Worm (Caenorhabditis elegans) whole organism, L2 larva: ENCODE measurements around the gene Y39B6A.27.

ENCODE experiments used
- F13H6.1 ChIP-seq: sonication (generic microtip); optimal IDR thresholded peaks from 2 replicates; lab custom pipeline; 2016; ENCODE audit warnings: missing genetic modification characterization, missing compliant biosample characterization
- Y55F3AM.14 ChIP-seq: fragments of 200-800 bp; sonication (Bioruptor generic); optimal IDR thresholded peaks from 2 replicates; lab custom pipeline; 2018; ENCODE audit warnings: mild to moderate bottlenecking, missing genetic modification characterization, missing compliant biosample characterization
- alr-1 ChIP-seq: fragments of 150-350 bp; optimal IDR thresholded peaks from 2 replicates; lab custom pipeline; 2014; ENCODE audit warnings: missing biosample characterization, missing genetic modification characterization
- aly-2 ChIP-seq: fragments of 150-350 bp; optimal IDR thresholded peaks from 2 replicates; lab custom pipeline; 2014; ENCODE audit warnings: missing biosample characterization, missing genetic modification characterization
- ama-1 ChIP-seq: fragments of 150-350 bp; optimal IDR thresholded peaks from 2 replicates; lab custom pipeline; 2018; ENCODE audit warnings: inconsistent platforms
- blmp-1 ChIP-seq: sonication (generic microtip); optimal IDR thresholded peaks from 2 replicates; lab custom pipeline; 2017; ENCODE audit warnings: missing genetic modification characterization, mild to moderate bottlenecking, missing compliant biosample characterization, antibody characterized with exemption, moderate library complexity; ENCODE audit not compliant: insufficient read depth
- ceh-16 ChIP-seq: fragments of 150-350 bp; optimal IDR thresholded peaks from 2 replicates; lab custom pipeline; 2014; ENCODE audit warnings: missing biosample characterization, missing genetic modification characterization
- ceh-82 ChIP-seq: fragments of 150-350 bp; optimal IDR thresholded peaks from 2 replicates; lab custom pipeline; 2014; ENCODE audit warnings: missing biosample characterization, missing genetic modification characterization
- crh-2 ChIP-seq: sonication (generic microtip); optimal IDR thresholded peaks from 2 replicates; lab custom pipeline; 2017; ENCODE audit warnings: missing biosample characterization, missing genetic modification characterization
- dmd-4 ChIP-seq: sonication (generic microtip); optimal IDR thresholded peaks from 2 replicates; lab custom pipeline; 2017; ENCODE audit warnings: missing biosample characterization, missing genetic modification characterization
- egl-27 ChIP-seq: sonication (generic microtip); optimal IDR thresholded peaks from 3 replicates; lab custom pipeline; 2017; ENCODE audit warnings: missing biosample characterization, missing genetic modification reagents, missing genetic modification characterization
- elt-1 ChIP-seq: fragments of 150-350 bp; optimal IDR thresholded peaks from 2 replicates; lab custom pipeline; 2014; ENCODE audit warnings: missing biosample characterization, missing genetic modification characterization
- elt-3 ChIP-seq: sonication (generic microtip); optimal IDR thresholded peaks from 2 replicates; lab custom pipeline; 2017; ENCODE audit warnings: missing biosample characterization, missing genetic modification characterization
- fos-1 ChIP-seq: fragments of 150-350 bp; optimal IDR thresholded peaks from 2 replicates; lab custom pipeline; 2014; ENCODE audit warnings: missing biosample characterization, missing genetic modification characterization
- gmeb-1 ChIP-seq: fragments of 150-350 bp; optimal IDR thresholded peaks from 2 replicates; lab custom pipeline; 2014; ENCODE audit warnings: missing biosample characterization, missing genetic modification characterization
- lsy-2 ChIP-seq, 2 experiments: fragments of 150-350 bp in 1 of 2; sonication (generic microtip) in 1 of 2; optimal IDR thresholded peaks; 2 replicates each; lab custom pipeline; 2014 to 2017; ENCODE audit warnings: missing biosample characterization in 2 of 2, missing genetic modification characterization in 2 of 2
- mab-5 ChIP-seq: fragments of 150-350 bp; optimal IDR thresholded peaks from 2 replicates; lab custom pipeline; 2014; ENCODE audit warnings: missing biosample characterization, missing genetic modification characterization
- mbf-1 ChIP-seq: sonication (generic microtip); optimal IDR thresholded peaks from 2 replicates; lab custom pipeline; 2017; ENCODE audit warnings: missing biosample characterization, missing genetic modification characterization
- nhr-10 ChIP-seq: sonication (generic microtip); optimal IDR thresholded peaks from 2 replicates; lab custom pipeline; 2017; ENCODE audit warnings: missing biosample characterization, missing genetic modification characterization
- nhr-11 ChIP-seq: fragments of 150-350 bp; optimal IDR thresholded peaks from 2 replicates; lab custom pipeline; 2014; ENCODE audit warnings: missing biosample characterization, missing genetic modification characterization
- nhr-12 ChIP-seq: fragments of 150-350 bp; optimal IDR thresholded peaks from 2 replicates; lab custom pipeline; 2014; ENCODE audit warnings: missing biosample characterization, missing genetic modification characterization
- nhr-129 ChIP-seq: fragments of 150-350 bp; optimal IDR thresholded peaks from 2 replicates; lab custom pipeline; 2014; ENCODE audit warnings: missing biosample characterization, missing genetic modification characterization
- nhr-21 ChIP-seq: fragments of 150-350 bp; optimal IDR thresholded peaks from 2 replicates; lab custom pipeline; 2014; ENCODE audit warnings: missing biosample characterization, missing genetic modification characterization
- nhr-23 ChIP-seq: fragments of 150-350 bp; optimal IDR thresholded peaks from 2 replicates; lab custom pipeline; 2014; ENCODE audit warnings: missing biosample characterization, missing genetic modification reagents, missing genetic modification characterization
- nhr-237 ChIP-seq: fragments of 150-350 bp; optimal IDR thresholded peaks from 2 replicates; lab custom pipeline; 2014; ENCODE audit warnings: missing biosample characterization, missing genetic modification characterization
- nhr-25 ChIP-seq: fragments of 150-350 bp; sonication (generic microtip); optimal IDR thresholded peaks from 3 replicates; lab custom pipeline; 2014; ENCODE audit warnings: missing biosample characterization, missing genetic modification characterization
- nhr-6 ChIP-seq: fragments of 150-350 bp; optimal IDR thresholded peaks from 2 replicates; lab custom pipeline; 2014; ENCODE audit warnings: missing biosample characterization, missing genetic modification characterization
- peb-1 ChIP-seq: fragments of 150-350 bp; optimal IDR thresholded peaks from 2 replicates; lab custom pipeline; 2014; ENCODE audit warnings: missing biosample characterization, missing genetic modification characterization
- sem-4 ChIP-seq: fragments of 150-350 bp; optimal IDR thresholded peaks from 2 replicates; lab custom pipeline; 2014; ENCODE audit warnings: missing biosample characterization, missing genetic modification reagents, missing genetic modification characterization
- skn-1 ChIP-seq: sonication (generic microtip); optimal IDR thresholded peaks from 2 replicates; lab custom pipeline; 2017; ENCODE audit warnings: missing biosample characterization, missing genetic modification characterization
- sma-3 ChIP-seq: sonication (generic microtip); optimal IDR thresholded peaks from 2 replicates; lab custom pipeline; 2016; ENCODE audit warnings: missing genetic modification reagents, missing genetic modification characterization, missing compliant biosample characterization
- sma-9 ChIP-seq, 2 experiments: fragments of 150-350 bp in 1 of 2; sonication (generic microtip) in 1 of 2; optimal IDR thresholded peaks; 2 replicates each; lab custom pipeline; 2014 to 2016; ENCODE audit warnings: missing genetic modification characterization in 2 of 2, mild to moderate bottlenecking in 1 of 2, missing biosample characterization in 1 of 2, missing compliant biosample characterization in 1 of 2, missing genetic modification reagents in 1 of 2, moderate library complexity in 1 of 2
- unc-39 ChIP-seq: fragments of 150-350 bp; optimal IDR thresholded peaks from 2 replicates; lab custom pipeline; 2014; ENCODE audit warnings: missing biosample characterization, missing genetic modification characterization
- unc-55 ChIP-seq: fragments of 150-350 bp; sonication (generic microtip); optimal IDR thresholded peaks from 3 replicates; lab custom pipeline; 2014; ENCODE audit warnings: missing biosample characterization, missing genetic modification reagents, missing genetic modification characterization
- ztf-11 ChIP-seq: sonication (generic microtip); optimal IDR thresholded peaks from 2 replicates; lab custom pipeline; 2017; ENCODE audit warnings: missing biosample characterization, missing genetic modification characterization
- ztf-4 ChIP-seq: fragments of 150-350 bp; optimal IDR thresholded peaks from 2 replicates; lab custom pipeline; 2014; ENCODE audit warnings: missing biosample characterization, missing genetic modification characterization

Gene Y39B6A.27

DNA sequence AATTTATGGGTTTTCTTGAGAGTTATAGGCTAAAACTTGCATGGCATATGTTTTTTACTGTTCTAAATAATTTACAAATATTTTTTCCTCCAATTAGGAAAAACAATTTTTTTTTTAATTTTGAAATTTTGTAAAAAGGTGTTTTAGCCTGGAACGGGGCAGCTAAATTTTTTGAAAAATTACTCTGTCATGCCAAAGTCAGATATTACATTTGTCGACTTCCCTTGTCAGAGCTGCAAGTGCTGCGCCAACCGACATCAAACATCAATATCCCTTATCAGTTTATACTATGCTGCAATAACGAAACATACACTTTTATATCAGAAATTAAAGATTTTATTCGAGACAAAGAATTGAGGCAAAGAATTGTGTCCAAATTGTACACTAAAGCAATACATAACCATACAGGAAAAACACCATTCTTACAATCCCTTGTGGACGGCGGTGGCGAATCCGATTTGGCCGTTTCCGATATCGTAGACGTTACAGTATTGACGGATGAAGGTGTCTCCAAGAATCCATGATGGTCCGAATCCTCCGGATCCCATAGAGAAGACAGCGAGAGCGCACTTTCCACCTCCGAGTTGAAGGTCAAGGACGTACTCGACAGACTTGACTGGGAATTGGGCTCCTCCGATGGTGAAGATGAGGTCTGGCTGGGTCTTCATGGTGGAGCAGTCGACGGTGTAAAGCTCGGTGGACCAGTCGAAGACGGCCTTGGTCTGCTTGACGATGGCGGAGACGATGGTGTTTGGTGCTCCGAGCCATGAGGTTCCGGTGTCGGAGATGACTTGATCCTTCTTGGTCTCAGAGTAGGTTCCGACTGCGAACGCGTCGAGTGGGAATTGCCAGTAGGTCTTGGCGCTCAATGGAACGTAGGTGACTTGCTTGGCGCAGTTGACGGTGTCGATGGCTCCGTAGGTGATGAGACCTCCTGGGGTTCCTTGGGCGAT, 17.9 kb downstream of the Y39B6A.27 start:
- TF ChIP-seq nhr-11 (tag; lab: Kevin White, UChicago) (no peak), nhr-129 (peak; percentile 25), ama-1 (lab: Kevin White, UChicago) (peak; percentile 4), gmeb-1 (tag; lab: Kevin White, UChicago) (peak; percentile 48), crh-2 (peak; percentile 16), unc-39 (tag; lab: Kevin White, UChicago) (no peak)

DNA sequence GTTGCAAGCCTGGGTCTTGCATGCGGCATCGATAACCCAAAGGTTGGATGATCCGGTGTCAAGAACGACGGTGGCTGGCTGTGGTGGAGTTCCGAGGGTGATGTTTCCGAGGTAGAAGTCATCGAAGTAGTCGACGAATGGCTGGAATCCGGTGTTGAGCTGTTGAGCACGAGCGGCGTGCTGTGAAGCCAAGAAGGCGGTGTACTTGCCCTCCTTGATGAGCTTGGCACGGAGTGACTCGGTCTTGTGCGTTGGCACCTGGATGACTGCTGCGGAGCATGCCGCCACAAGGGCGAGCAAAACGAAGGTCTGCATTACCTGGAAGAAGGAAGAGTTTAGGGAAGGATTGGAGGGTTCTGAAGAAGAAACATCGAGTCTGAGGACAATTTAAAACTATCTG, 18.9 kb downstream of the Y39B6A.27 start, which contains the start of gene asp-1:
TSS of gene asp-1 (minus strand) at position 315 of the 400 bp plus-strand sequence.
- TF ChIP-seq mab-5, result no peak
- no peak for TF ChIP-seq unc-39 (tag; lab: Kevin White, UChicago)
- TF ChIP-seq egl-27, result no peak
- TF ChIP-seq nhr-10 (tag; lab: Kevin White, UChicago), result no peak
- no peak for TF ChIP-seq elt-1
- TF ChIP-seq blmp-1, result no peak
- peak; percentile 24 for TF ChIP-seq gmeb-1 (tag; lab: Kevin White, UChicago)
- peak; percentile 10 for TF ChIP-seq nhr-129
- no peak for TF ChIP-seq alr-1 (tag; lab: Kevin White, UChicago)
- no peak for TF ChIP-seq nhr-6 (tag; lab: Kevin White, UChicago)
- peak; percentile 9 for TF ChIP-seq Y55F3AM.14 (GFP tag; lab: Kevin White, UChicago)
- TF ChIP-seq sma-3 (GFP tag; lab: Kevin White, UChicago), result no peak
- TF ChIP-seq nhr-23 (tag; lab: Kevin White, UChicago), result no peak

DNA sequence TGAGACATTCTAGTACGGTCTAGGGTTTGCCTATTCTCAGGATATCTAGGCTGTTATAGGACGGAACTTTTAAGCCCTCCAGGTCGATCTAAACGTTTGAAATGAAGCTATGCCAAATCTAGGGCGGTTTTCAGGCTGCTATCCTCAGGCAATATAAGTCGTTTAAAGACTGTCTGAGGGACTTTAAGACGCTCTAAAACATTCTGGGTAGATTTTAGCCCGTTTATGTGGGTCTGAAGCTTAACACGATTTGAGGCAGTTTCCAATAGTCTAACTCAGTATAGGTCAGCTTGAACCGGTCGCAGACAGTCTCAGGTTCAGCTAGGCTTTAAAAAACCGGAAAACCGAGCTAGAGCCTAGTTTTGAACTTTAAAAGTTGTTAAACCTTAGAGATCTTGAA, 19.3 kb downstream of the Y39B6A.27 start:
- TF ChIP-seq mab-5, result no peak
- no peak for TF ChIP-seq nhr-12 (tag; lab: Kevin White, UChicago)
- TF ChIP-seq lsy-2 (tag; optimal IDR thresholded peaks at IDR 0.05; lab: Kevin White, UChicago), result no peak
- no peak for TF ChIP-seq ceh-82
- TF ChIP-seq nhr-10 (tag; lab: Kevin White, UChicago), result no peak
- TF ChIP-seq gmeb-1 (tag; lab: Kevin White, UChicago), result no peak
- TF ChIP-seq nhr-6 (tag; lab: Kevin White, UChicago), result no peak
- TF ChIP-seq ama-1 (lab: Kevin White, UChicago), result no peak
- TF ChIP-seq nhr-25, result no peak
- no peak for TF ChIP-seq ceh-16 (tag; lab: Kevin White, UChicago)
- TF ChIP-seq elt-3 (tag; lab: Kevin White, UChicago), result no peak
- TF ChIP-seq ztf-11, result no peak
- TF ChIP-seq, all 48 proteins: peak for 0

DNA sequence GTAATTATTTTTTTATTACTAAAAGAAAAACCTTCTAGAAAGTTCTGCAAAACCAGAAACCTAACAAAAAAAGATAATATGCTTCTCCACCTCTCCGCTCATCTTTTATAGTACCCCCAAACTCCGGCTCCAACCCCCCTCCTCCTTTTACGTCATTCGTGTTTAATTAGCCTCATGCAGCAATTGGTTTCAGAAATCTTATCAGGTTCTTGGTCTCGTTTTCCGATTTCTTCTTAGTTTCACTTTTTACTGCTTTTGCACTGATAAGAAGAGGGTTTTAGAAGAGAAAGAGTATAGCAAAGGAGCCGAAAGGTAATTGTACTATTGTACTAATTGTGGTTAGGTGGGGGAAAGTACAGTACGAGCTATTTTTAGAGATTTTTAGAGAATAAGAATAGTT, 19.9 kb downstream of the Y39B6A.27 start:
- TF ChIP-seq fos-1 (tag; lab: Kevin White, UChicago), result peak; percentile 39
- TF ChIP-seq sma-9 (GFP tag; optimal IDR thresholded peaks at IDR 0.05; lab: Kevin White, UChicago), result peak; percentile 36
- no peak for TF ChIP-seq sma-9 (tag; optimal IDR thresholded peaks at IDR 0.05; lab: Kevin White, UChicago)
- TF ChIP-seq crh-2, result peak; percentile 58
- TF ChIP-seq nhr-25, result no peak
- TF ChIP-seq F13H6.1 (tag; lab: Kevin White, UChicago), result peak; percentile 16
- TF ChIP-seq blmp-1, result peak; percentile 16

DNA sequence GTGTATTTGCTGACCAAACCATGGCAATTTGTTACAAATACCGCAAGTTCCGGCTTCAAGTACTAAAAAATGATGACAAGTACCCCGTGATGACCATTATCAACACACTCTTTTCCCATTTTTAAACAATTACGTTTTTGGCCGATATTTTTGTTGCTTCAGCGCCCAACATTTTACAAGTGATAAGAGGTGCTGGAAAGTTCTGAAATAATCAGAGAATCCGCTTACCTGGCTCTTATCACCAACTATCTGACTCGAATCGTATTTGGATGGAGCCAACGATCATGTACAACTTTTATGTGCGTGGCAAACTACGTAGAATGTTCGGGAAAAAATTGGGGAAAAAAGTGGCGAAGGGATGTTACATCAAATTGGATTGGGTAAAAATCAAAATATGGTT, 21.7 kb downstream of the Y39B6A.27 start:
- TF ChIP-seq skn-1, result peak; percentile 24
- no peak for TF ChIP-seq alr-1 (tag; lab: Kevin White, UChicago)
- TF ChIP-seq sma-9 (GFP tag; optimal IDR thresholded peaks at IDR 0.05; lab: Kevin White, UChicago), result no peak
- TF ChIP-seq sma-9 (tag; optimal IDR thresholded peaks at IDR 0.05; lab: Kevin White, UChicago), result no peak
- TF ChIP-seq ztf-4 (tag; lab: Kevin White, UChicago), result no peak
- TF ChIP-seq fos-1 (tag; lab: Kevin White, UChicago), result peak; percentile 65
- no peak for TF ChIP-seq unc-39 (tag; lab: Kevin White, UChicago)
- TF ChIP-seq sma-3 (GFP tag; lab: Kevin White, UChicago), result peak; percentile 29
- TF ChIP-seq gmeb-1 (tag; lab: Kevin White, UChicago), result peak; percentile 39
- TF ChIP-seq crh-2, result peak; percentile 86
- no peak for TF ChIP-seq peb-1

DNA sequence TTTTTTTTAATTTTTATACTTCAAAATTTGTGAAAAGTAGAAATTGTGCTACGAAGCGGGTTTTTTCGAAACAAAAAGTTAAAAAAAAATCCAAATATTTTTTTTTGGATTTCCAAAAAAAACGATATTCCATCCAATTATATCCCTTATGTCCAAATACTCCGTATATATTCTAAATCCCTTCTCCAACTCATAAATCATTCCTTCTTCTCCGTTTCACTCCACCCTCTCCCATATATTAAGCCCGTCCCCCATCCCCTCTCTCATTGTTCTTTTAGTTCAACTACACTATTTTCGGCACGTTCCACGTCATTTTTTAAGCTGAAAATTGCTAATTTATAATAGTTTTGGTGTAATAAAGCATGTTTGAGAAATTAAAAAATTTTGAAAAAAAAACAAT, 26.0 kb downstream of the Y39B6A.27 start:
- no peak for TF ChIP-seq nhr-237 (tag; lab: Kevin White, UChicago)
- TF ChIP-seq unc-39 (tag; lab: Kevin White, UChicago), result no peak
- no peak for TF ChIP-seq ztf-4 (tag; lab: Kevin White, UChicago)
- no peak for TF ChIP-seq mbf-1 (tag; lab: Kevin White, UChicago)
- no peak for TF ChIP-seq nhr-21 (tag; lab: Kevin White, UChicago)
- TF ChIP-seq ztf-11, result no peak
- TF ChIP-seq aly-2 (tag; lab: Kevin White, UChicago), result no peak
- TF ChIP-seq ama-1 (lab: Kevin White, UChicago), result no peak
- TF ChIP-seq blmp-1, result no peak
- no peak for TF ChIP-seq dmd-4 (tag; lab: Kevin White, UChicago)
- no peak for TF ChIP-seq egl-27
- TF ChIP-seq sem-4, result no peak
- peak; percentile 80 for TF ChIP-seq mab-5
- no peak for TF ChIP-seq nhr-25
- no peak for TF ChIP-seq fos-1 (tag; lab: Kevin White, UChicago)
- TF ChIP-seq unc-55 (GFP tag; lab: Kevin White, UChicago), result peak; percentile 66
- TF ChIP-seq, all 48 proteins: peak for 2
